Worm (Caenorhabditis elegans): ENCODE results near the gene R10E4.9.

Gene R10E4.9

DNA sequence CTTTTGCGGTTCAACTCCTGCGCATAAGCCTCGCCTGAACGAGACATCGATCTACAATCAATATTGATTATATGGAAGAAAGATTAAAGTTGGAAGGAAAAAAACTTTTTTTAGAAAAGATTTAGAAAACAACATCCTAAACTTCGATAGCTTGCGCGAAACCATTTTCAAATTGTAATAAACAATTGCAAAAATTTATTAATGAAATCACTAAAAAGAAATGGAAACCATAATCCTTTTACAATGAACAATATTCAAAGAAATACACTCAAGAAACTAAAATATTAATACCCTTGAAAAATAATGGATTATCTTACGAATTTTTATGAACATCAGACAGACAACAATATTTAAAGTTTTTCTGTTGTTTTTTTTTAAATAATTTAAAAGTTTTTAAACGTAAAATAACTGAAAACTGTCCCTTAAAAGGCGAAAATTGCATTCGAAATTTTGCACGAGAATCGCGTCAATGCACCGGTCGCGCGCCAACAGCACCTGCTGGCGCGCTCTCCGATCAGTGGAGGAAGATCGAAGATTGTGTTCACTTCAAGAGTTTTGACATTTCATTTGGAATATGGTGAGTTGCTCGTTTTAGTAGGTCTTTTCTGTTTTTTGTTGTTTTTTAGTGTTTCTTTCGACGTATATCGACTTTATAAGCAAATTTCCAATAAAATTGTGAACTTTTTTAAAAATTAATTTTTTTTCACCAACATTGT, 32.8 kb downstream of the R10E4.9 start, which contains the start of the genes sftb-1 and R10E4.1:
sftb-1 (minus strand) TSS at position 51 of the 716 bp plus-strand sequence.
R10E4.1 (plus strand) TSS at position 524 of the 716 bp plus-strand sequence.
- TF ChIP-seq mab-5 (tag; optimal IDR thresholded peaks at IDR 0.05) (no peak), pha-4 (tag; optimal IDR thresholded peaks at IDR 0.05) (peak; percentile 45), lin-32 (GFP tag; optimal IDR thresholded peaks at IDR 0.05) (no peak), ces-1 (GFP tag; optimal IDR thresholded peaks at IDR 0.05) (peak; percentile 25), snpc-4 (tag; optimal IDR thresholded peaks at IDR 0.05) (no peak), lin-13 (tag; optimal IDR thresholded peaks at IDR 0.05) (peak; percentile 74), elt-1 (tag; optimal IDR thresholded peaks at IDR 0.05; ENCODE audit: borderline replicate concordance, insufficient read depth) (no peak), M03D4.4 (tag; optimal IDR thresholded peaks at IDR 0.05) (no peak), sptf-1 (tag; optimal IDR thresholded peaks at IDR 0.05) (no peak), cnd-1 (tag; optimal IDR thresholded peaks at IDR 0.05) (no peak), nhr-28 (tag; optimal IDR thresholded peaks at IDR 0.05) (no peak), flh-1 (GFP tag; optimal IDR thresholded peaks at IDR 0.05) (no peak), hlh-1 (tag; optimal IDR thresholded peaks at IDR 0.05) (no peak), bed-3 (GFP tag; optimal IDR thresholded peaks at IDR 0.05) (no peak), nhr-76 (tag; optimal IDR thresholded peaks at IDR 0.05) (no peak), drap-1 (GFP tag; optimal IDR thresholded peaks at IDR 0.05) (no peak), ceh-39 (tag; optimal IDR thresholded peaks at IDR 0.05) (no peak), ceh-43 (GFP tag; optimal IDR thresholded peaks at IDR 0.05) (no peak), nhr-12 (tag; optimal IDR thresholded peaks at IDR 0.05) (no peak), nhr-237 (tag; optimal IDR thresholded peaks at IDR 0.05) (peak; percentile 51), unc-62 (GFP tag; optimal IDR thresholded peaks at IDR 0.05) (no peak), ceh-83 (GFP tag; optimal IDR thresholded peaks at IDR 0.05) (no peak), ham-2 (GFP tag; optimal IDR thresholded peaks at IDR 0.05) (no peak), lsy-2 (tag; optimal IDR thresholded peaks at IDR 0.05) (peak; percentile 51), unc-39 (tag; optimal IDR thresholded peaks at IDR 0.05) (no peak), ztf-11 (tag; optimal IDR thresholded peaks at IDR 0.05) (no peak), zip-8 (tag; optimal IDR thresholded peaks at IDR 0.05) (no peak), unc-120 (tag; optimal IDR thresholded peaks at IDR 0.05; ENCODE audit: poor library complexity, severe bottlenecking) (no peak), nhr-2 (tag; optimal IDR thresholded peaks at IDR 0.05) (no peak), mep-1 (tag; optimal IDR thresholded peaks at IDR 0.05) (peak; percentile 66), mls-2 (tag; optimal IDR thresholded peaks at IDR 0.05) (no peak)

DNA sequence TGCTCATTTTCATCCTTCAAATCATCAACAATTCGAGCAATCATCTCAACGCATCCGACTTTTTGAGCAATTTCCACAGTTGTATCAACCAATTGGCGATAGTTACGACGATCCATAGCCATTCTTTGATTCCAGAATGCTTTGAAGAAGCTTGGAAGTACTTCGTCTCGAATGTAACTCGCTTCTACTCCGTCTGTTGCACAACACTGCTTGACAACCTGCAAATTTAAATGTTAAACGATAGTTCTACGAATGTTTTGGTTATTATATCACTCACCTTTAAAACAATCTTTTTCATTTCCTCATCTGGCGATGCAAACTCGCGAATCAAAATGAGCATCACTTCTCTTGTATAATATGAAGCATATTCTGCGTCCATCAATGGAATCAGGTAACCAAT, 36.3 kb downstream of the R10E4.9 start:
- TF ChIP-seq hlh-1 (tag; optimal IDR thresholded peaks at IDR 0.05): no peak

DNA sequence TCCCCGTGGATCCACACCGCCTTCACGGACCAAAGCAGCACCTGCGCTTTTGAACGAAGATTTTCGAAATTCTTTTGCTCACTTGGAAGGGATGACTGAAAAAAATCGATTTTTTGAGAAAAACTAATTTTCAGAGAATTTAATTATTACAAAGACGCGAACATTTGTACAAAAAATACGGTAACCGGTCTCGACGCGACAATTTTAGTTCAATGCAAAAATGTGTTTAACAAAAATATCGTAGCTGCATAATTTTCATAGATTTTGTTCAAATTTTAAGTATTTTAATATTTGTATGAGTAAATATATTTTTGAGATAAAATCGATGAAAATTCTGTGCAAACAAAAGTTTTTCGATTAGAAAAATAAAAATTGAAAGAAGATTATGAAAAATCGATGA, 39.1 kb downstream of the R10E4.9 start, which contains the start of gene T08A11.1:
T08A11.1 (minus strand) TSS at position 101 of the 400 bp plus-strand sequence.
- no peak for TF ChIP-seq unc-62 (GFP tag; optimal IDR thresholded peaks at IDR 0.05)
- TF ChIP-seq nhr-237 (tag; optimal IDR thresholded peaks at IDR 0.05): no peak
- no peak for TF ChIP-seq lsy-2 (tag; optimal IDR thresholded peaks at IDR 0.05)
- TF ChIP-seq pha-4 (tag; optimal IDR thresholded peaks at IDR 0.05): no peak
- TF ChIP-seq lin-32 (GFP tag; optimal IDR thresholded peaks at IDR 0.05): no peak
- no peak for TF ChIP-seq ceh-39 (tag; optimal IDR thresholded peaks at IDR 0.05)
- TF ChIP-seq elt-1 (tag; optimal IDR thresholded peaks at IDR 0.05; ENCODE audit: borderline replicate concordance, insufficient read depth): no peak
- no peak for TF ChIP-seq nhr-12 (tag; optimal IDR thresholded peaks at IDR 0.05)
- TF ChIP-seq tbx-8 (GFP tag; optimal IDR thresholded peaks at IDR 0.05): no peak
- TF ChIP-seq sptf-1 (tag; optimal IDR thresholded peaks at IDR 0.05): no peak
- no peak for TF ChIP-seq flh-1 (GFP tag; optimal IDR thresholded peaks at IDR 0.05)
- TF ChIP-seq nhr-2 (tag; optimal IDR thresholded peaks at IDR 0.05): no peak
- TF ChIP-seq bed-3 (GFP tag; optimal IDR thresholded peaks at IDR 0.05): no peak
- TF ChIP-seq mep-1 (tag; optimal IDR thresholded peaks at IDR 0.05): no peak
- no peak for TF ChIP-seq ces-1 (GFP tag; optimal IDR thresholded peaks at IDR 0.05)

DNA sequence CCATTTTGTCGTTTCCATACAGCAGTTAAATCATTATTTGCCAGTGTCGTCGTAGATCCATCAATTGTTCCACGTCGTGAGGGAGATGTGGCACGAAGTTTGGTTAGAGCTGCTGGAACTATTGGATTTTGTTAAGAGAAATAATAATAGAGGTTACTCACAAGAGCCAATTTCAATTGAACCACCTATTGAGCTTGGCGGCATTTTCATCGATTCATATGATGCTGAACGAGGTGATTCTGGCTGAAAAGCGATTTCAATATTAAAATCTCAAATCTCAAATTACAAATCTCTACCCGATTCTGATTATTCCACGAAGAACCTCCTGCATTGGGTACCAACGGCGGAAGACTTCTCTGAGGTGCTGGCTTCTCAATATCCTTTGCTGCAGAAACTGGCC, 44.3 kb downstream of the R10E4.9 start:
- no peak for TF ChIP-seq snpc-4 (tag; optimal IDR thresholded peaks at IDR 0.05)
- no peak for TF ChIP-seq ceh-83 (GFP tag; optimal IDR thresholded peaks at IDR 0.05)
- TF ChIP-seq tbx-8 (GFP tag; optimal IDR thresholded peaks at IDR 0.05): no peak
- TF ChIP-seq pha-4 (tag; optimal IDR thresholded peaks at IDR 0.05): no peak
- TF ChIP-seq nhr-28 (tag; optimal IDR thresholded peaks at IDR 0.05): no peak
- no peak for TF ChIP-seq flh-1 (GFP tag; optimal IDR thresholded peaks at IDR 0.05)
- TF ChIP-seq nhr-2 (tag; optimal IDR thresholded peaks at IDR 0.05): no peak
- no peak for TF ChIP-seq ces-1 (GFP tag; optimal IDR thresholded peaks at IDR 0.05)
- TF ChIP-seq cnd-1 (tag; optimal IDR thresholded peaks at IDR 0.05): no peak

Data from whole organism, mixed stage, embryonic.